Fruit fly (Drosophila melanogaster) whole organism, embryonic: ENCODE results near the gene Syx8.
A peak's percentile ranks its signal among the peaks of the same experiment; 100 is the strongest.

Experiments
- Asciz ChIP-seq: fragments of 200-800 bp; sonication (Bioruptor generic); optimal IDR thresholded peaks from 2 replicates; lab custom pipeline; 2017; ENCODE audit warnings: missing biosample characterization, mild to moderate bottlenecking, missing genetic modification characterization, missing genetic modification reagents
- Bgb ChIP-seq: fragments of 200-800 bp; sonication (Bioruptor generic); IDR thresholded peaks from 2 replicates; pipeline ENCODE4 v1.3.6; 2022; ENCODE audit warnings: missing biosample characterization, missing genetic modification characterization; ENCODE audit not compliant: partially characterized antibody
- Bteb2 ChIP-seq: fragments of 200-800 bp; sonication (Bioruptor generic); optimal IDR thresholded peaks from 2 replicates; lab custom pipeline; 2016; ENCODE audit warnings: missing biosample characterization, missing genetic modification characterization
- CG11560 ChIP-seq: fragments of 200-800 bp; sonication (Bioruptor generic); IDR thresholded peaks from 3 replicates; pipeline ENCODE4 v1.3.6; 2022; ENCODE audit warnings: missing biosample characterization, missing genetic modification characterization
- CG11723 ChIP-seq: fragments of 200-800 bp; sonication (Bioruptor generic); optimal IDR thresholded peaks from 2 replicates; lab custom pipeline; 2017; ENCODE audit warnings: missing biosample characterization, mild to moderate bottlenecking, missing genetic modification characterization
- CG13296 ChIP-seq: fragments of 200-800 bp; sonication (Bioruptor generic); optimal IDR thresholded peaks from 3 replicates; lab custom pipeline; 2018; ENCODE audit warnings: missing biosample characterization, mild to moderate bottlenecking, missing genetic modification characterization
- CG14860 ChIP-seq: fragments of 200-800 bp; sonication (Bioruptor generic); IDR thresholded peaks from 3 replicates; pipeline ENCODE4 v1.3.6; 2022; ENCODE audit warnings: missing biosample characterization, missing genetic modification characterization; ENCODE audit not compliant: partially characterized antibody
- CG17829 ChIP-seq: fragments of 200-800 bp; optimal IDR thresholded peaks from 2 replicates; lab custom pipeline; 2019; ENCODE audit warnings: missing biosample characterization, mild to moderate bottlenecking, missing genetic modification characterization, moderate library complexity
- CG2202 ChIP-seq: fragments of 200-800 bp; sonication (Bioruptor generic); optimal IDR thresholded peaks from 2 replicates; lab custom pipeline; 2018; ENCODE audit warnings: missing biosample characterization, mild to moderate bottlenecking, missing genetic modification characterization
- CG3281 ChIP-seq: fragments of 200-800 bp; sonication (Bioruptor generic); optimal IDR thresholded peaks from 3 replicates; lab custom pipeline; 2017; ENCODE audit warnings: missing biosample characterization, mild to moderate bottlenecking, missing genetic modification characterization
- CG3407 ChIP-seq: fragments of 200-800 bp; sonication (Bioruptor generic); optimal IDR thresholded peaks from 2 replicates; lab custom pipeline; 2018; ENCODE audit warnings: missing biosample characterization, mild to moderate bottlenecking, missing genetic modification characterization
- CG4404 ChIP-seq: fragments of 200-800 bp; sonication (Bioruptor generic); IDR thresholded peaks from 2 replicates; pipeline ENCODE4 v1.3.6; 2022; ENCODE audit warnings: missing biosample characterization, missing genetic modification characterization
- CG6854 ChIP-seq: fragments of 200-800 bp; sonication (Bioruptor generic); optimal IDR thresholded peaks from 3 replicates; lab custom pipeline; 2017; ENCODE audit warnings: missing biosample characterization, mild to moderate bottlenecking, missing genetic modification characterization
- CG7786 ChIP-seq: fragments of 200-800 bp; sonication (Bioruptor generic); optimal IDR thresholded peaks from 2 replicates; lab custom pipeline; 2016; ENCODE audit warnings: missing biosample characterization, missing genetic modification characterization
- CG9215 ChIP-seq: fragments of 200-800 bp; sonication (Bioruptor generic); IDR thresholded peaks from 2 replicates; pipeline ENCODE4 v1.3.6; 2022; ENCODE audit warnings: missing biosample characterization, missing genetic modification characterization
- CG9609 ChIP-seq: fragments of 200-800 bp; sonication (Bioruptor generic); optimal IDR thresholded peaks from 3 replicates; lab custom pipeline; 2016; ENCODE audit warnings: missing biosample characterization, missing genetic modification characterization
- CG9932 ChIP-seq: fragments of 200-800 bp; sonication (Bioruptor generic); IDR thresholded peaks from 2 replicates; pipeline ENCODE4 v1.3.6; 2022; ENCODE audit warnings: missing biosample characterization, missing genetic modification characterization
- D19B ChIP-seq: fragments of 200-800 bp; sonication (Bioruptor generic); optimal IDR thresholded peaks from 2 replicates; lab custom pipeline; 2017; ENCODE audit warnings: missing biosample characterization, mild to moderate bottlenecking, missing genetic modification characterization
- Doc2 ChIP-seq: fragments of 200-800 bp; sonication (Bioruptor generic); IDR thresholded peaks from 2 replicates; pipeline ENCODE4 v1.3.6; 2022; ENCODE audit warnings: missing biosample characterization, missing genetic modification characterization
- Gug ChIP-seq: fragments of 200-800 bp; sonication (Bioruptor generic); IDR thresholded peaks from 4 replicates; pipeline ENCODE4 v1.3.6; 2022; ENCODE audit warnings: missing biosample characterization, missing genetic modification characterization
- Hand ChIP-seq: fragments of 200-800 bp; sonication (Bioruptor generic); optimal IDR thresholded peaks from 2 replicates; lab custom pipeline; 2017; ENCODE audit warnings: mild to moderate bottlenecking, missing biosample characterization, missing genetic modification reagents, missing genetic modification characterization
- Kr ChIP-seq: fragments of 200-800 bp; sonication (Bioruptor generic); optimal IDR thresholded peaks from 2 replicates; lab custom pipeline; 2017; ENCODE audit warnings: missing biosample characterization, mild to moderate bottlenecking, missing genetic modification characterization
- Mad ChIP-seq: fragments of 200-800 bp; sonication (Bioruptor generic); optimal IDR thresholded peaks from 2 replicates; lab custom pipeline; 2016; ENCODE audit warnings: missing biosample characterization, missing genetic modification characterization
- Med ChIP-seq: fragments of 200-800 bp; sonication (Bioruptor generic); peaks from one replicate; lab custom pipeline; 2016; ENCODE audit warnings: missing biosample characterization, missing genetic modification characterization, mild to moderate bottlenecking, inconsistent platforms, moderate library complexity
- Mrtf ChIP-seq: fragments of 200-800 bp; sonication (Bioruptor generic); IDR thresholded peaks from 3 replicates; pipeline ENCODE4 v1.3.6; 2022; ENCODE audit warnings: missing biosample characterization, missing genetic modification characterization
- Neu2 ChIP-seq: fragments of 200-800 bp; sonication (Bioruptor generic); optimal IDR thresholded peaks from 3 replicates; lab custom pipeline; 2016; ENCODE audit warnings: missing biosample characterization, missing genetic modification characterization, borderline replicate concordance
- Nf-YA ChIP-seq: fragments of 200-800 bp; sonication (Bioruptor generic); IDR thresholded peaks from 2 replicates; pipeline ENCODE4 v1.3.6; 2022; ENCODE audit warnings: missing biosample characterization, missing genetic modification characterization
- Side ChIP-seq: fragments of 200-800 bp; sonication (Bioruptor generic); optimal IDR thresholded peaks from 2 replicates; lab custom pipeline; 2016; ENCODE audit warnings: missing biosample characterization, missing genetic modification characterization
- Stat92E ChIP-seq, 3 experiments: fragments of >200 bp in 2 of 3; fragments of 200-800 bp in 1 of 3; sonication (Bioruptor generic) in 1 of 3; optimal IDR thresholded peaks; 2 replicates each; lab custom pipeline; 2017 to 2019; ENCODE audit warnings: missing biosample characterization in 3 of 3, missing genetic modification characterization in 3 of 3, mild to moderate bottlenecking in 1 of 3, moderate library complexity in 1 of 3
- ato ChIP-seq: fragments of 200-800 bp; sonication (Bioruptor generic); IDR thresholded peaks from 2 replicates; pipeline ENCODE4 v1.3.6; 2022; ENCODE audit warnings: missing biosample characterization, missing genetic modification characterization; ENCODE audit not compliant: partially characterized antibody
- bab2 ChIP-seq: fragments of 200-800 bp; sonication (Bioruptor generic); optimal IDR thresholded peaks from 2 replicates; lab custom pipeline; 2016; ENCODE audit warnings: missing biosample characterization, missing genetic modification characterization
- br ChIP-seq: fragments of >200 bp; optimal IDR thresholded peaks from 2 replicates; lab custom pipeline; 2017
- cg ChIP-seq: fragments of 200-800 bp; sonication (Bioruptor generic); optimal IDR thresholded peaks from 3 replicates; lab custom pipeline; 2019; ENCODE audit warnings: missing biosample characterization, mild to moderate bottlenecking, missing genetic modification characterization, moderate library complexity
- corto ChIP-seq: fragments of 200-800 bp; sonication (Bioruptor generic); optimal IDR thresholded peaks from 2 replicates; lab custom pipeline; 2016; ENCODE audit warnings: missing biosample characterization, mild to moderate bottlenecking, missing genetic modification characterization, moderate library complexity
- crc ChIP-seq: fragments of 200-800 bp; sonication (Bioruptor generic); optimal IDR thresholded peaks from 2 replicates; lab custom pipeline; 2016; ENCODE audit warnings: missing biosample characterization, missing genetic modification characterization
- dimm ChIP-seq: fragments of 200-800 bp; sonication (Bioruptor generic); IDR thresholded peaks from 2 replicates; pipeline ENCODE4 v1.3.6; 2022; ENCODE audit warnings: missing biosample characterization, missing genetic modification characterization
- fd96Cb ChIP-seq: fragments of 200-800 bp; sonication (Bioruptor generic); optimal IDR thresholded peaks from 2 replicates; lab custom pipeline; 2018; ENCODE audit warnings: missing biosample characterization, mild to moderate bottlenecking, missing genetic modification characterization, moderate library complexity
- her ChIP-seq: fragments of 200-800 bp; sonication (Bioruptor generic); optimal IDR thresholded peaks from 2 replicates; lab custom pipeline; 2016; ENCODE audit warnings: missing biosample characterization, missing genetic modification characterization
- hkb ChIP-seq, 2 experiments: fragments of 200-800 bp in 1 of 2; fragments of >200 bp in 1 of 2; sonication (Bioruptor generic) in 1 of 2; IDR thresholded peaks in 1 of 2; optimal IDR thresholded peaks in 1 of 2; 2 replicates each; pipeline versions ENCODE4 v1.3.6 to Lab custom; 2017 to 2022; ENCODE audit warnings: missing biosample characterization in 1 of 2, missing genetic modification characterization in 1 of 2
- hth ChIP-seq: fragments of >200 bp; optimal IDR thresholded peaks from 2 replicates; lab custom pipeline; 2017; ENCODE audit warnings: inconsistent platforms
- jing ChIP-seq: fragments of 200-800 bp; sonication (Bioruptor generic); optimal IDR thresholded peaks from 2 replicates; lab custom pipeline; 2018; ENCODE audit warnings: missing biosample characterization, mild to moderate bottlenecking, missing genetic modification characterization
- lilli ChIP-seq: fragments of 200-800 bp; sonication (Bioruptor generic); optimal IDR thresholded peaks from 3 replicates; lab custom pipeline; 2016; ENCODE audit warnings: missing biosample characterization, missing genetic modification characterization
- lola ChIP-seq, 3 experiments: fragments of >200 bp in 2 of 3; fragments of 200-800 bp in 1 of 3; sonication (Bioruptor generic) in 1 of 3; optimal IDR thresholded peaks; 2 replicates each; lab custom pipeline; 2017 to 2019; ENCODE audit warnings: missing biosample characterization in 3 of 3, missing genetic modification characterization in 3 of 3, mild to moderate bottlenecking in 1 of 3, moderate library complexity in 1 of 3
- mam ChIP-seq: fragments of 200-800 bp; sonication (Bioruptor generic); optimal IDR thresholded peaks from 3 replicates; lab custom pipeline; 2016; ENCODE audit warnings: missing biosample characterization, missing genetic modification characterization
- onecut ChIP-seq: fragments of 200-800 bp; sonication (Bioruptor generic); IDR thresholded peaks from 2 replicates; pipeline ENCODE4 v1.3.6; 2022; ENCODE audit warnings: missing biosample characterization, missing genetic modification characterization
- peb ChIP-seq: fragments of 200-800 bp; sonication (Bioruptor generic); IDR thresholded peaks from 2 replicates; pipeline ENCODE4 v1.3.6; 2022; ENCODE audit warnings: missing biosample characterization, missing genetic modification characterization
- pzg ChIP-seq: fragments of 200-800 bp; sonication (Bioruptor generic); optimal IDR thresholded peaks from 3 replicates; lab custom pipeline; 2018; ENCODE audit warnings: missing biosample characterization, mild to moderate bottlenecking, missing genetic modification characterization, moderate library complexity
- ro ChIP-seq: fragments of 200-800 bp; sonication (Bioruptor generic); IDR thresholded peaks from 2 replicates; pipeline ENCODE4 v1.3.6; 2022; ENCODE audit warnings: missing biosample characterization, missing genetic modification characterization
- ttk ChIP-seq: fragments of 200-800 bp; sonication (Bioruptor generic); IDR thresholded peaks from 2 replicates; pipeline ENCODE4 v2.1.2; 2022; ENCODE audit warnings: missing biosample characterization, missing genetic modification characterization
- unc-4 ChIP-seq: fragments of 200-800 bp; sonication (Bioruptor generic); IDR thresholded peaks from 2 replicates; pipeline ENCODE4 v1.3.6; 2022; ENCODE audit warnings: missing biosample characterization, missing genetic modification characterization; ENCODE audit not compliant: partially characterized antibody
- zfh2 ChIP-seq: fragments of 200-800 bp; sonication (Bioruptor generic); optimal IDR thresholded peaks from 2 replicates; lab custom pipeline; 2016; ENCODE audit warnings: missing biosample characterization, missing genetic modification characterization

Syx8 gene

DNA sequence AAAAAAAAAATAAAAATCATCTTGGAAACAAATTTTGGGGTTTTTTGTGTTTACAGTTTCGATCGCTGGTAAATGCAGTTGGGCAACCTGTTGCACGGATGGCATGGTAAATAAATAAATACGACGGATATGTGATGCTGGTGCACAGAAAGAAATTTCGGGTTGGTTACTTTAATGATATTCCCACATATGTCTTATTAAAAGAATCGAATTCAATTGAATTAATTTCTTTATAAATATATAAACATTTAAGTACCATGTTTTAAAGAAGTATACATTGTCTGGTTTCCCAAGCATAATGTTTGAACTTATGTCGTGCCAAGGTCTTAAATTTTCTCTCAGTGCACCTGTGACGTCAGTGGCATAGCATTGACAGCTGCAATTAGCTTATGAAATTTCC lies 19.4 kb downstream of the Syx8 start (continued):
- peak; percentile 22; the same call in 1 of the 2 replicates for TF ChIP-seq onecut (GFP tag; lab: Robert Waterston, UW)
- no peak for TF ChIP-seq CG4404 (GFP tag; lab: Robert Waterston, UW)
- TF ChIP-seq corto, result no peak
- TF ChIP-seq her (GFP tag; lab: Kevin White, UChicago), result no peak
- TF ChIP-seq CG17829, result peak; percentile 72
- TF ChIP-seq CG13296 (GFP tag; lab: Kevin White, UChicago), result peak; percentile 44
- TF ChIP-seq Nf-YA (GFP tag; lab: Robert Waterston, UW), result no peak
- no peak for TF ChIP-seq CG6854 (GFP tag; lab: Kevin White, UChicago)
- no peak for TF ChIP-seq ro (GFP tag; lab: Robert Waterston, UW)
- peak; percentile 27 for TF ChIP-seq jing (GFP tag; lab: Kevin White, UChicago)
- no peak for TF ChIP-seq D19B (GFP tag; lab: Kevin White, UChicago)
- no peak for TF ChIP-seq Hand (GFP tag; lab: Kevin White, UChicago)
- TF ChIP-seq dimm, result no peak
- no peak for TF ChIP-seq CG9215 (GFP tag; lab: Robert Waterston, UW)
- TF ChIP-seq CG11560 (tag; lab: Robert Waterston, UW), result no peak
- TF ChIP-seq CG11723 (GFP tag; lab: Kevin White, UChicago), result peak; percentile 33
- no peak for TF ChIP-seq pzg (GFP tag; lab: Kevin White, UChicago)
- TF ChIP-seq Doc2 (GFP tag; lab: Robert Waterston, UW), result no peak
- TF ChIP-seq Neu2 (GFP tag; lab: Kevin White, UChicago), result no peak
- TF ChIP-seq CG9609, result no peak
- TF ChIP-seq Side (GFP tag; lab: Kevin White, UChicago), result no peak
- TF ChIP-seq lola (GFP tag; optimal IDR thresholded peaks at IDR 0.05; lab: Kevin White, UChicago), result peak in 1 of 3 experiments; percentile 70
- no peak for TF ChIP-seq Bteb2 (GFP tag; lab: Kevin White, UChicago)
- no peak for TF ChIP-seq unc-4
- no peak for TF ChIP-seq Mad (GFP tag; lab: Kevin White, UChicago)
- no peak for TF ChIP-seq Gug
- TF ChIP-seq CG3407 (GFP tag; lab: Kevin White, UChicago), result peak; percentile 51
- no peak for TF ChIP-seq Bgb (GFP tag; lab: Robert Waterston, UW)
- no peak for TF ChIP-seq mam
- TF ChIP-seq Med (GFP tag; lab: Kevin White, UChicago), result peak; percentile 39
- TF ChIP-seq Mrtf (GFP tag; lab: Robert Waterston, UW), result peak; percentile 30; the same call in 1 of the 3 replicates
- no peak for TF ChIP-seq hkb (optimal IDR thresholded peaks at IDR 0.05; lab: Kevin White, UChicago)
- peak; percentile 75 for TF ChIP-seq hkb (GFP tag; IDR thresholded peaks at IDR 0.05; lab: Robert Waterston, UW)
- no peak for TF ChIP-seq bab2 (GFP tag; lab: Kevin White, UChicago)
- no peak for TF ChIP-seq crc (GFP tag; lab: Kevin White, UChicago)
- no peak for TF ChIP-seq hth (lab: Kevin White, UChicago)
- TF ChIP-seq lilli (GFP tag; lab: Kevin White, UChicago), result peak; percentile 14
- TF ChIP-seq ttk (GFP tag; lab: Robert Waterston, UW), result 0 out of 2 replicates have a peak, but pooled peaks have one; percentile 38
- no peak for TF ChIP-seq CG7786 (GFP tag; lab: Kevin White, UChicago)
- TF ChIP-seq ato, result no peak
- no peak for TF ChIP-seq CG14860 (GFP tag; lab: Robert Waterston, UW)
- peak; percentile 73 for TF ChIP-seq fd96Cb (tag; lab: Kevin White, UChicago)
- no peak for TF ChIP-seq peb
- TF ChIP-seq CG9932 (GFP tag; lab: Robert Waterston, UW), result no peak
- TF ChIP-seq CG2202 (tag; lab: Kevin White, UChicago), result peak; percentile 63
- no peak for TF ChIP-seq br (lab: Kevin White, UChicago)
- TF ChIP-seq Stat92E (GFP tag; optimal IDR thresholded peaks at IDR 0.05; lab: Kevin White, UChicago), result no peak
- TF ChIP-seq CG3281 (GFP tag; lab: Kevin White, UChicago), result peak; percentile 15
- no peak for TF ChIP-seq zfh2
- no peak for TF ChIP-seq cg (GFP tag; lab: Kevin White, UChicago)
- TF ChIP-seq Kr, result no peak
- TF ChIP-seq Asciz, result peak; percentile 71
